Worm (Caenorhabditis elegans) whole organism, L1 larva: ENCODE results near the gene Y49A10A.2.

Source experiments
- aha-1 ChIP-seq: fragments of 150-350 bp; optimal IDR thresholded peaks from 2 replicates; lab custom pipeline; 2014; ENCODE audit warnings: missing biosample characterization, missing genetic modification characterization
- alr-1 ChIP-seq: fragments of 200-800 bp; sonication (Bioruptor generic); optimal IDR thresholded peaks from 2 replicates; lab custom pipeline; 2018; ENCODE audit warnings: borderline replicate concordance, mild to moderate bottlenecking, missing genetic modification characterization, missing compliant biosample characterization
- blmp-1 ChIP-seq: fragments of 150-350 bp; optimal IDR thresholded peaks from 2 replicates; lab custom pipeline; 2014; ENCODE audit warnings: missing biosample characterization, missing genetic modification characterization
- ceh-63 ChIP-seq: fragments of 200-800 bp; sonication (Bioruptor generic); optimal IDR thresholded peaks from 2 replicates; lab custom pipeline; 2018; ENCODE audit warnings: mild to moderate bottlenecking, missing genetic modification characterization, missing compliant biosample characterization
- ceh-82 ChIP-seq, 3 experiments: fragments of 150-350 bp in 1 of 3; sonication (generic microtip) in 2 of 3; optimal IDR thresholded peaks; 2 replicates each; lab custom pipeline; 2014 to 2017; ENCODE audit warnings: missing biosample characterization in 3 of 3, missing genetic modification characterization in 3 of 3
- ceh-90 ChIP-seq: sonication (generic microtip); optimal IDR thresholded peaks from 2 replicates; lab custom pipeline; 2016; ENCODE audit warnings: missing genetic modification characterization, missing compliant biosample characterization
- dpl-1 ChIP-seq, 3 experiments: fragments of 150-350 bp in 2 of 3; sonication (generic microtip) in 1 of 3; optimal IDR thresholded peaks; 2 replicates each; lab custom pipeline; 2014 to 2017; ENCODE audit warnings: missing biosample characterization in 3 of 3, missing genetic modification characterization in 3 of 3, missing genetic modification reagents in 3 of 3
- efl-1 ChIP-seq, 4 experiments: fragments of 150-350 bp; optimal IDR thresholded peaks in 3 of 4; peaks in 1 of 4; 1 replicate in 1 of 4; 2 replicates in 3 of 4; lab custom pipeline; 2014; ENCODE audit warnings: missing biosample characterization in 2 of 4, missing genetic modification characterization in 2 of 4, missing genetic modification reagents in 2 of 4
- egl-13 ChIP-seq: sonication (generic microtip); optimal IDR thresholded peaks from 2 replicates; lab custom pipeline; 2016; ENCODE audit warnings: missing genotype, missing genetic modification reagents, missing genetic modification characterization, missing compliant biosample characterization
- egl-27 ChIP-seq, 2 experiments: fragments of 150-350 bp in 1 of 2; sonication (generic microtip); optimal IDR thresholded peaks; 3 replicates each; lab custom pipeline; 2017 to 2018; ENCODE audit warnings: missing biosample characterization in 2 of 2, missing genetic modification characterization in 2 of 2, missing genetic modification reagents in 2 of 2
- elt-2 ChIP-seq: sonication (generic microtip); optimal IDR thresholded peaks from 2 replicates; lab custom pipeline; 2016; ENCODE audit warnings: missing genetic modification characterization, mild to moderate bottlenecking, inconsistent platforms, missing compliant biosample characterization, missing genetic modification reagents
- elt-3 ChIP-seq, 6 experiments: fragments of 150-350 bp in 1 of 6; sonication (generic microtip); optimal IDR thresholded peaks; 2 replicates each; lab custom pipeline; 2017 to 2018; ENCODE audit warnings: missing biosample characterization in 6 of 6, missing genetic modification characterization in 6 of 6, inconsistent platforms in 1 of 6
- fkh-4 ChIP-seq: sonication (generic microtip); optimal IDR thresholded peaks from 2 replicates; lab custom pipeline; 2016; ENCODE audit warnings: missing compliant biosample characterization, missing genetic modification characterization, borderline replicate concordance
- hpl-2 ChIP-seq: fragments of 150-350 bp; optimal IDR thresholded peaks from 2 replicates; lab custom pipeline; 2014; ENCODE audit warnings: missing biosample characterization, missing genetic modification reagents, missing genetic modification characterization
- lin-35 ChIP-seq, 2 experiments: fragments of 150-350 bp; optimal IDR thresholded peaks; 2 replicates each; lab custom pipeline; 2014; ENCODE audit warnings: missing biosample characterization in 2 of 2, missing genetic modification characterization in 2 of 2, missing genetic modification reagents in 2 of 2
- lin-39 ChIP-seq: fragments of 150-350 bp; optimal IDR thresholded peaks from 2 replicates; lab custom pipeline; 2014; ENCODE audit warnings: missing biosample characterization, missing genetic modification reagents, missing genetic modification characterization
- lsy-2 ChIP-seq, 2 experiments: fragments of 150-350 bp; optimal IDR thresholded peaks; 2 replicates each; lab custom pipeline; 2014; ENCODE audit warnings: missing biosample characterization in 2 of 2, missing genetic modification characterization in 2 of 2
- mab-9 ChIP-seq: fragments of 200-800 bp; sonication (Bioruptor generic); IDR thresholded peaks from 2 replicates; pipeline ENCODE4 v1.3.6; 2022; ENCODE audit warnings: missing genetic modification reagents, missing genetic modification characterization, missing compliant biosample characterization
- mep-1 ChIP-seq: fragments of 150-350 bp; optimal IDR thresholded peaks from 2 replicates; lab custom pipeline; 2014; ENCODE audit warnings: missing biosample characterization, missing genetic modification characterization
- nhr-12 ChIP-seq: sonication (generic microtip); optimal IDR thresholded peaks from 2 replicates; lab custom pipeline; 2017; ENCODE audit warnings: missing biosample characterization, missing genetic modification characterization
- nhr-19 ChIP-seq: fragments of 200-800 bp; sonication (Bioruptor generic); conservative IDR thresholded peaks from 2 replicates; pipeline ENCODE4 v1.3.6; 2022; ENCODE audit warnings: missing genetic modification characterization, missing compliant biosample characterization
- nhr-20 ChIP-seq: sonication (generic microtip); optimal IDR thresholded peaks from 2 replicates; lab custom pipeline; 2016; ENCODE audit warnings: mild to moderate bottlenecking, missing genetic modification characterization, missing compliant biosample characterization
- nhr-71 ChIP-seq: sonication (generic microtip); optimal IDR thresholded peaks from 2 replicates; lab custom pipeline; 2016; ENCODE audit warnings: mild to moderate bottlenecking, missing genetic modification characterization, moderate library complexity, missing compliant biosample characterization
- nhr-77 ChIP-seq: fragments of 150-350 bp; optimal IDR thresholded peaks from 2 replicates; lab custom pipeline; 2014; ENCODE audit warnings: missing biosample characterization, missing genetic modification characterization
- nhr-85 ChIP-seq: sonication (generic microtip); peaks from one replicate; lab custom pipeline; 2016; ENCODE audit warnings: missing genetic modification characterization, inconsistent platforms, missing compliant biosample characterization
- pag-3 ChIP-seq: sonication (generic microtip); optimal IDR thresholded peaks from 2 replicates; lab custom pipeline; 2017; ENCODE audit warnings: missing genetic modification characterization, mild to moderate bottlenecking, missing compliant biosample characterization, antibody characterized with exemption, borderline replicate concordance; ENCODE audit not compliant: insufficient read depth
- pax-3 ChIP-seq: fragments of 200-800 bp; sonication (Bioruptor generic); optimal IDR thresholded peaks from 2 replicates; lab custom pipeline; 2018; ENCODE audit warnings: mild to moderate bottlenecking, missing genetic modification characterization, moderate library complexity, missing compliant biosample characterization
- snpc-4 ChIP-seq: fragments of 150-350 bp; optimal IDR thresholded peaks from 2 replicates; lab custom pipeline; 2014; ENCODE audit warnings: missing biosample characterization, missing genetic modification characterization
- snu-23 ChIP-seq: sonication (generic microtip); optimal IDR thresholded peaks from 2 replicates; lab custom pipeline; 2016; ENCODE audit warnings: missing genetic modification characterization, missing compliant biosample characterization
- sptf-1 ChIP-seq: fragments of 150-350 bp; optimal IDR thresholded peaks from 2 replicates; lab custom pipeline; 2014; ENCODE audit warnings: missing biosample characterization, missing genetic modification characterization
- swsn-7 ChIP-seq: sonication (generic microtip); optimal IDR thresholded peaks from 2 replicates; lab custom pipeline; 2016; ENCODE audit warnings: missing genetic modification characterization, missing compliant biosample characterization
- tbx-2 ChIP-seq: sonication (generic microtip); optimal IDR thresholded peaks from 2 replicates; lab custom pipeline; 2016; ENCODE audit warnings: missing genetic modification characterization, missing compliant biosample characterization
- tlp-1 ChIP-seq: fragments of 150-350 bp; optimal IDR thresholded peaks from 2 replicates; lab custom pipeline; 2014; ENCODE audit warnings: missing biosample characterization, missing genetic modification characterization
- unc-30 ChIP-seq: sonication (generic microtip); optimal IDR thresholded peaks from 2 replicates; lab custom pipeline; 2017; ENCODE audit warnings: missing biosample characterization, missing genetic modification characterization
- unc-86 ChIP-seq: sonication (generic microtip); optimal IDR thresholded peaks from 2 replicates; lab custom pipeline; 2016; ENCODE audit warnings: missing genetic modification characterization, missing compliant biosample characterization
- unc-98 ChIP-seq: fragments of 200-800 bp; sonication (Bioruptor generic); IDR thresholded peaks from 2 replicates; pipeline ENCODE4 v1.3.6; 2022; ENCODE audit warnings: missing genetic modification characterization, missing compliant biosample characterization
- zag-1 ChIP-seq: fragments of 150-350 bp; optimal IDR thresholded peaks from 2 replicates; lab custom pipeline; 2014; ENCODE audit warnings: missing biosample characterization, missing genetic modification characterization
- ztf-11 ChIP-seq, 2 experiments: sonication (generic microtip); optimal IDR thresholded peaks; 2 replicates each; lab custom pipeline; 2016 to 2017; ENCODE audit warnings: missing genetic modification characterization in 2 of 2, missing biosample characterization in 1 of 2, missing compliant biosample characterization in 1 of 2

The Y49A10A.2 gene

ce11 chrX:10332035-10332614, 40.3 kb downstream of the Y49A10A.2 start (continued):
- no peak for TF ChIP-seq sptf-1 (tag; lab: Kevin White, UChicago)

DNA sequence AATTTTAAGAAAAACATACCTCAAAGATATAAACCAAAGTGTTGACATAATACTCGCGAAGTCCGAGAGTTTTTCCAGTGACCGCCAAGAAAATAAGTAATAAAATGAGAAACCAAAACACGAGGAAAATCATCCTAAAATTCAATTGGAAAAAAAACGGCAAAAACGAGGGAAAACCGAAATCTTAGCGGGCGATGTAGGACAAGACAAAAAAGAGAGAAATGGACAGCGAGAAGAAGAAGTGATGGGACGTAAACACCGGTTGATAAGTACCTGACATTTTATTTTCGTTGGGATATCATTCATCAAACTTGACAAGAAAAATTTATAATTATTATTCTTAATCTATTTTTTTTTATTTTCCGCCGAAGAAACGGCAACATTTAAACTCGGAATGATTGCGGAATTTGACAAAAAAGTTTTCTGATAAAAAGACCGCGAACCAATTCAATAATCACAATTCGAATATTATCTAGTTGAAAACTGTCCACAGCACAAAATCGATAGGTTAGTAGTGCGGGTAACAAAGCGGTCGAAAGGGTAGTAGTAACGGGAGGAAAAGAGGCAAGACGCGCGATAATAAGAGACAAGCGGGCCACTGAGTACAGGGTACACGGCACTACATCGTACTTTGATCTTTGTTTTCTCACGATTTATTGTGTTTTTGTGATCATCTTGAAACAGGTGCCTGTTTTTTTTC, 45.0 kb downstream of the Y49A10A.2 start, which contains the start of gene acl-5:
Gene acl-5, minus strand, starts transcription at position 134 of the 700 bp plus-strand sequence.
- TF ChIP-seq efl-1 (optimal IDR thresholded peaks at IDR 0.05; lab: Kevin White, UChicago) (no peak), efl-1 (GFP tag; optimal IDR thresholded peaks at IDR 0.05 in 1 of 2; lab: Kevin White, UChicago) (peak in 1 of 2 experiments; percentile 70), unc-30 (no peak), lin-39 (no peak), nhr-85 (tag; lab: Kevin White, UChicago) (peak; percentile 59), tbx-2 (no peak), tlp-1 (tag; lab: Kevin White, UChicago) (no peak), ceh-82 (tag; optimal IDR thresholded peaks at IDR 0.05; lab: Kevin White, UChicago) (no peak), hpl-2 (GFP tag; lab: Kevin White, UChicago) (no peak), egl-13 (tag; lab: Kevin White, UChicago) (no peak), zag-1 (tag; lab: Kevin White, UChicago) (no peak), mab-9 (GFP tag; lab: Robert Waterston, UW) (no peak), snpc-4 (tag; lab: Kevin White, UChicago) (no peak), fkh-4 (tag; lab: Kevin White, UChicago) (no peak), aha-1 (tag; lab: Kevin White, UChicago) (no peak), elt-2 (tag; lab: Kevin White, UChicago) (peak; percentile 33), egl-27 (tag; optimal IDR thresholded peaks at IDR 0.05; lab: Kevin White, UChicago) (no peak), pax-3 (no peak), ztf-11 (tag; optimal IDR thresholded peaks at IDR 0.05; lab: Kevin White, UChicago) (no peak), dpl-1 (GFP tag; optimal IDR thresholded peaks at IDR 0.05; lab: Kevin White, UChicago) (no peak), ceh-90 (no peak), lsy-2 (tag; optimal IDR thresholded peaks at IDR 0.05; lab: Kevin White, UChicago) (no peak), alr-1 (tag; lab: Kevin White, UChicago) (no peak), mep-1 (tag; lab: Kevin White, UChicago) (no peak), snu-23 (GFP tag; lab: Kevin White, UChicago) (peak; percentile 9), nhr-77 (tag; lab: Kevin White, UChicago) (no peak), sptf-1 (tag; lab: Kevin White, UChicago) (no peak), nhr-12 (tag; lab: Kevin White, UChicago) (no peak), lin-35 (GFP tag; optimal IDR thresholded peaks at IDR 0.05; lab: Kevin White, UChicago) (no peak), elt-3 (tag; optimal IDR thresholded peaks at IDR 0.05; lab: Kevin White, UChicago) (peak in 2 of 6 experiments; percentile 1 to 76), unc-98 (GFP tag; lab: Robert Waterston, UW) (no peak), unc-86 (tag; lab: Kevin White, UChicago) (no peak), blmp-1 (peak; percentile 84), pag-3 (tag; lab: Kevin White, UChicago) (no peak), nhr-71 (peak; percentile 17), ceh-63 (GFP tag; lab: Kevin White, UChicago) (no peak), swsn-7 (no peak), nhr-19 (GFP tag; lab: Robert Waterston, UW) (0 out of 2 replicates have a peak, but pooled peaks have one; percentile 15), nhr-20 (peak; percentile 10)
